Worm (Caenorhabditis elegans) whole organism, L2 larva: ENCODE data around the gene vdac-1.

Experiments used
- C34F6.9 ChIP-seq: fragments of 150-350 bp; optimal IDR thresholded peaks from 2 replicates; lab custom pipeline; 2014; ENCODE audit warnings: missing biosample characterization, missing genetic modification characterization
- F13H6.1 ChIP-seq: sonication (generic microtip); optimal IDR thresholded peaks from 2 replicates; lab custom pipeline; 2016; ENCODE audit warnings: missing genetic modification characterization, missing compliant biosample characterization
- R02D3.7 ChIP-seq: fragments of 150-350 bp; optimal IDR thresholded peaks from 2 replicates; lab custom pipeline; 2014; ENCODE audit warnings: missing biosample characterization, missing genetic modification characterization
- Y55F3AM.14 ChIP-seq: fragments of 200-800 bp; sonication (Bioruptor generic); optimal IDR thresholded peaks from 2 replicates; lab custom pipeline; 2018; ENCODE audit warnings: mild to moderate bottlenecking, missing genetic modification characterization, missing compliant biosample characterization
- alr-1 ChIP-seq: fragments of 150-350 bp; optimal IDR thresholded peaks from 2 replicates; lab custom pipeline; 2014; ENCODE audit warnings: missing biosample characterization, missing genetic modification characterization
- aly-2 ChIP-seq: fragments of 150-350 bp; optimal IDR thresholded peaks from 2 replicates; lab custom pipeline; 2014; ENCODE audit warnings: missing biosample characterization, missing genetic modification characterization
- ama-1 ChIP-seq: fragments of 150-350 bp; optimal IDR thresholded peaks from 2 replicates; lab custom pipeline; 2018; ENCODE audit warnings: inconsistent platforms
- blmp-1 ChIP-seq: sonication (generic microtip); optimal IDR thresholded peaks from 2 replicates; lab custom pipeline; 2017; ENCODE audit warnings: missing genetic modification characterization, mild to moderate bottlenecking, missing compliant biosample characterization, antibody characterized with exemption, moderate library complexity; ENCODE audit not compliant: insufficient read depth
- ceh-16 ChIP-seq: fragments of 150-350 bp; optimal IDR thresholded peaks from 2 replicates; lab custom pipeline; 2014; ENCODE audit warnings: missing biosample characterization, missing genetic modification characterization
- ceh-82 ChIP-seq: fragments of 150-350 bp; optimal IDR thresholded peaks from 2 replicates; lab custom pipeline; 2014; ENCODE audit warnings: missing biosample characterization, missing genetic modification characterization
- crh-2 ChIP-seq: sonication (generic microtip); optimal IDR thresholded peaks from 2 replicates; lab custom pipeline; 2017; ENCODE audit warnings: missing biosample characterization, missing genetic modification characterization
- dmd-4 ChIP-seq: sonication (generic microtip); optimal IDR thresholded peaks from 2 replicates; lab custom pipeline; 2017; ENCODE audit warnings: missing biosample characterization, missing genetic modification characterization
- fos-1 ChIP-seq: fragments of 150-350 bp; optimal IDR thresholded peaks from 2 replicates; lab custom pipeline; 2014; ENCODE audit warnings: missing biosample characterization, missing genetic modification characterization
- gmeb-1 ChIP-seq: fragments of 150-350 bp; optimal IDR thresholded peaks from 2 replicates; lab custom pipeline; 2014; ENCODE audit warnings: missing biosample characterization, missing genetic modification characterization
- lin-39 ChIP-seq: fragments of 150-350 bp; optimal IDR thresholded peaks from 2 replicates; lab custom pipeline; 2014; ENCODE audit warnings: missing biosample characterization, missing genetic modification reagents, missing genetic modification characterization
- lsy-2 ChIP-seq, 2 experiments: fragments of 150-350 bp in 1 of 2; sonication (generic microtip) in 1 of 2; optimal IDR thresholded peaks; 2 replicates each; lab custom pipeline; 2014 to 2017; ENCODE audit warnings: missing biosample characterization in 2 of 2, missing genetic modification characterization in 2 of 2
- mab-5 ChIP-seq: fragments of 150-350 bp; optimal IDR thresholded peaks from 2 replicates; lab custom pipeline; 2014; ENCODE audit warnings: missing biosample characterization, missing genetic modification characterization
- mbf-1 ChIP-seq: sonication (generic microtip); optimal IDR thresholded peaks from 2 replicates; lab custom pipeline; 2017; ENCODE audit warnings: missing biosample characterization, missing genetic modification characterization
- mdl-1 ChIP-seq, 2 experiments: fragments of 150-350 bp in 1 of 2; sonication (generic microtip) in 1 of 2; optimal IDR thresholded peaks; 2 replicates each; lab custom pipeline; 2017; ENCODE audit warnings: missing biosample characterization in 2 of 2, missing genetic modification characterization in 2 of 2
- nhr-11 ChIP-seq: fragments of 150-350 bp; optimal IDR thresholded peaks from 2 replicates; lab custom pipeline; 2014; ENCODE audit warnings: missing biosample characterization, missing genetic modification characterization
- nhr-12 ChIP-seq: fragments of 150-350 bp; optimal IDR thresholded peaks from 2 replicates; lab custom pipeline; 2014; ENCODE audit warnings: missing biosample characterization, missing genetic modification characterization
- nhr-129 ChIP-seq: fragments of 150-350 bp; optimal IDR thresholded peaks from 2 replicates; lab custom pipeline; 2014; ENCODE audit warnings: missing biosample characterization, missing genetic modification characterization
- nhr-21 ChIP-seq: fragments of 150-350 bp; optimal IDR thresholded peaks from 2 replicates; lab custom pipeline; 2014; ENCODE audit warnings: missing biosample characterization, missing genetic modification characterization
- nhr-237 ChIP-seq: fragments of 150-350 bp; optimal IDR thresholded peaks from 2 replicates; lab custom pipeline; 2014; ENCODE audit warnings: missing biosample characterization, missing genetic modification characterization
- nhr-25 ChIP-seq: fragments of 150-350 bp; sonication (generic microtip); optimal IDR thresholded peaks from 3 replicates; lab custom pipeline; 2014; ENCODE audit warnings: missing biosample characterization, missing genetic modification characterization
- nhr-6 ChIP-seq: fragments of 150-350 bp; optimal IDR thresholded peaks from 2 replicates; lab custom pipeline; 2014; ENCODE audit warnings: missing biosample characterization, missing genetic modification characterization
- nhr-77 ChIP-seq: fragments of 150-350 bp; optimal IDR thresholded peaks from 2 replicates; lab custom pipeline; 2014; ENCODE audit warnings: missing biosample characterization, missing genetic modification characterization
- peb-1 ChIP-seq: fragments of 150-350 bp; optimal IDR thresholded peaks from 2 replicates; lab custom pipeline; 2014; ENCODE audit warnings: missing biosample characterization, missing genetic modification characterization
- sem-4 ChIP-seq: fragments of 150-350 bp; optimal IDR thresholded peaks from 2 replicates; lab custom pipeline; 2014; ENCODE audit warnings: missing biosample characterization, missing genetic modification reagents, missing genetic modification characterization
- skn-1 ChIP-seq: sonication (generic microtip); optimal IDR thresholded peaks from 2 replicates; lab custom pipeline; 2017; ENCODE audit warnings: missing biosample characterization, missing genetic modification characterization
- sma-3 ChIP-seq: sonication (generic microtip); optimal IDR thresholded peaks from 2 replicates; lab custom pipeline; 2016; ENCODE audit warnings: missing genetic modification reagents, missing genetic modification characterization, missing compliant biosample characterization
- sma-9 ChIP-seq, 2 experiments: fragments of 150-350 bp in 1 of 2; sonication (generic microtip) in 1 of 2; optimal IDR thresholded peaks; 2 replicates each; lab custom pipeline; 2014 to 2016; ENCODE audit warnings: missing genetic modification characterization in 2 of 2, mild to moderate bottlenecking in 1 of 2, missing biosample characterization in 1 of 2, missing compliant biosample characterization in 1 of 2, missing genetic modification reagents in 1 of 2, moderate library complexity in 1 of 2
- unc-39 ChIP-seq: fragments of 150-350 bp; optimal IDR thresholded peaks from 2 replicates; lab custom pipeline; 2014; ENCODE audit warnings: missing biosample characterization, missing genetic modification characterization
- unc-55 ChIP-seq: fragments of 150-350 bp; sonication (generic microtip); optimal IDR thresholded peaks from 3 replicates; lab custom pipeline; 2014; ENCODE audit warnings: missing biosample characterization, missing genetic modification reagents, missing genetic modification characterization
- ztf-1 ChIP-seq: fragments of 200-800 bp; sonication (Bioruptor generic); conservative IDR thresholded peaks from 2 replicates; pipeline ENCODE4 v1.3.6; 2022; ENCODE audit warnings: missing genetic modification characterization, missing compliant biosample characterization
- ztf-11 ChIP-seq: sonication (generic microtip); optimal IDR thresholded peaks from 2 replicates; lab custom pipeline; 2017; ENCODE audit warnings: missing biosample characterization, missing genetic modification characterization

The vdac-1 gene

ce11 chrIV:7554351-7554750 is 46.7 kb upstream of the vdac-1 start, which contains the start of gene F49E8.6:
Gene F49E8.6 (minus strand): TSS chrIV:7554667.
- no peak for TF ChIP-seq skn-1 (tag; lab: Kevin White, UChicago)
- TF ChIP-seq ztf-1 (GFP tag; lab: Robert Waterston, UW), result no peak
- TF ChIP-seq unc-39 (tag; lab: Kevin White, UChicago), result no peak
- TF ChIP-seq lsy-2 (tag; optimal IDR thresholded peaks at IDR 0.05; lab: Kevin White, UChicago), result peak in 1 of 2 experiments; percentile 4
- TF ChIP-seq C34F6.9, result peak; percentile 43
- peak; percentile 2 for TF ChIP-seq nhr-21 (tag; lab: Kevin White, UChicago)
- TF ChIP-seq R02D3.7 (tag; lab: Kevin White, UChicago), result no peak
- TF ChIP-seq unc-55 (GFP tag; lab: Kevin White, UChicago), result peak; percentile 53
- TF ChIP-seq nhr-6 (tag; lab: Kevin White, UChicago), result no peak

DNA sequence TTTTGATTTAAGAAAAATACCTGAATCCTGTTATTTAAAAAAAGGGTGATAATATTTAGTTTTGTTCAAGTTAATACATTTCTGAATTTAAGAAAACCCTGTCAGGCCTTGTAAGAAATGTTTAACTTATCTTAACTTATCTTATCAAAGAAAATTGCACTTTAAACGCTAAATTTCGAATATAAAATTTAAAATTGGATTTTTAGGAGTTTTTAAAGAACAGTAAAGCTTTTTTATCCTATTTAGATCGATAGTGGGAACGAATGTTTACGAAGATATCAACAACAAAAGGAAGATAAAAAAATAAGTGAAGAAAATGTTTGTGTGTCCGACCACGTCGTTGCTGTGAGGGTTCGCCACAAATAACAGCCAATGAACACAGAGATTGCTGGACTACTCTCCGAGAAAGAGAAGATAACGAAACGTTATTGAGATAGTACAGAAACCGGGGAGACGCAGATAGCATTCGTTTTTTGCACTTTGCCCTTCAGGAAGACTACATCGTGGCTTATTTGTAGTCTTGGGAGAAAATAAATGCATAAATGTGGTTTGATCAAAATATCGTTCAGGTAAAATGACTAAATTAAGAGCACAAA is 45.4 kb upstream of the vdac-1 start, which contains the start of gene dif-1:
Gene dif-1, minus strand, starts transcription at position 51 of the 596 bp plus-strand sequence.
- TF ChIP-seq nhr-6 (tag; lab: Kevin White, UChicago) (no peak), nhr-25 (no peak), unc-39 (tag; lab: Kevin White, UChicago) (no peak), ceh-82 (tag; lab: Kevin White, UChicago) (no peak), peb-1 (tag; lab: Kevin White, UChicago) (no peak), sem-4 (tag; lab: Kevin White, UChicago) (peak; percentile 39), ztf-11 (tag; lab: Kevin White, UChicago) (no peak), nhr-129 (tag; lab: Kevin White, UChicago) (peak; percentile 56), ama-1 (lab: Kevin White, UChicago) (no peak), nhr-237 (tag; lab: Kevin White, UChicago) (no peak), mbf-1 (tag; lab: Kevin White, UChicago) (no peak), C34F6.9 (peak; percentile 41), crh-2 (tag; lab: Kevin White, UChicago) (peak; percentile 76), gmeb-1 (peak; percentile 43), lsy-2 (tag; optimal IDR thresholded peaks at IDR 0.05; lab: Kevin White, UChicago) (peak in 1 of 2 experiments; percentile 63), lin-39 (tag; lab: Kevin White, UChicago) (no peak), aly-2 (tag; lab: Kevin White, UChicago) (no peak), nhr-77 (tag; lab: Kevin White, UChicago) (no peak), fos-1 (peak; percentile 51), sma-9 (GFP tag; optimal IDR thresholded peaks at IDR 0.05; lab: Kevin White, UChicago) (peak; percentile 47), sma-9 (tag; optimal IDR thresholded peaks at IDR 0.05; lab: Kevin White, UChicago) (no peak), skn-1 (tag; lab: Kevin White, UChicago) (no peak), ceh-16 (tag; lab: Kevin White, UChicago) (no peak), nhr-11 (tag; lab: Kevin White, UChicago) (no peak), sma-3 (GFP tag; lab: Kevin White, UChicago) (peak; percentile 14), F13H6.1 (tag; lab: Kevin White, UChicago) (peak; percentile 53), nhr-21 (tag; lab: Kevin White, UChicago) (peak; percentile 58)
- TF ChIP-seq, all 48 proteins: peak for 11

DNA sequence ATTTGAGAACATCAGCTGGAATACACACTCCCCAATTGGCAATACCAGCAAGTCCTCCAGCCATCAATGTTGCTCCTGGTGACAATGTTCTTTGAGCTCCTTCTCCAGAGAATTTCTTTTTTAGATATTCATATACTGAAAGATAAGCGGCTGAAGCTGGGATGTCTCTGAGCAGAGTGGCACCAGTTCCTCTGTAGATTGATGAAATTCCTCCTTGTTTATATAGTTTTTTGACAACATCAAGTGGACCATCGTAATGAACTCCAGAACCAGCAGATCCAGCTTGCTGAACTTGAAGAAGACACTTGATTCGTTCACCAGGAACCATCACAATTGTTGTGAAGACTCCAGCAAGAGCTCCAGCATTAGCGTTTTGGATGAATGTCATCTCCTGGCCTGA is 44.4 kb upstream of the vdac-1 start:
- TF ChIP-seq alr-1 (tag; lab: Kevin White, UChicago) (no peak), mab-5 (tag; lab: Kevin White, UChicago) (no peak), unc-39 (tag; lab: Kevin White, UChicago) (no peak), mdl-1 (tag; optimal IDR thresholded peaks at IDR 0.05; lab: Kevin White, UChicago) (no peak), dmd-4 (tag; lab: Kevin White, UChicago) (no peak), nhr-12 (no peak), blmp-1 (tag; lab: Kevin White, UChicago) (no peak), ztf-11 (tag; lab: Kevin White, UChicago) (no peak)

DNA sequence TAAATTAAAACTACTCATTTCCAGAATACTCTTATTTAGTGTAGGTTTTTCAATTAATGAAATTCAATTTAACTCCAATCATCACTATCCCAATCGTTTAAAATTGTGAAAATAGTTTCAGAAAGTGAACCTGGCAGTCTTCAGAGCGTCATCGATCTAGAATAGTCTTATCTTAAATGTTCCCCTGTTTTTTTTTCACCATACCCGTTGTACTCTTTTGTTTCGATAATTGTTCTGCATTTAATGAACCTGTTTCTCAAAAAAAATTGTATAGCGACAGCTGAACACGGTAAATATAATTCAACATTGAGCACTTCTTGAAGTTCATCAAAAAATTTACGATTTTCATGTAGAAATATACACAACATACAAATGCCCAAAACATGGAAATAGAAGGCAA is 43.6 kb upstream of the vdac-1 start:
- TF ChIP-seq mab-5 (tag; lab: Kevin White, UChicago), result no peak
- no peak for TF ChIP-seq nhr-21 (tag; lab: Kevin White, UChicago)
- no peak for TF ChIP-seq Y55F3AM.14 (GFP tag; lab: Kevin White, UChicago)
- TF ChIP-seq unc-39 (tag; lab: Kevin White, UChicago), result no peak
- no peak for TF ChIP-seq mdl-1 (tag; optimal IDR thresholded peaks at IDR 0.05; lab: Kevin White, UChicago)
- no peak for TF ChIP-seq mbf-1 (tag; lab: Kevin White, UChicago)
- no peak for TF ChIP-seq blmp-1 (tag; lab: Kevin White, UChicago)
- TF ChIP-seq lsy-2 (tag; optimal IDR thresholded peaks at IDR 0.05; lab: Kevin White, UChicago), result no peak
- no peak for TF ChIP-seq nhr-77 (tag; lab: Kevin White, UChicago)
